Worm (Caenorhabditis elegans): Measurements from ENCODE around the gene T19D7.6.

The T19D7.6 gene

DNA sequence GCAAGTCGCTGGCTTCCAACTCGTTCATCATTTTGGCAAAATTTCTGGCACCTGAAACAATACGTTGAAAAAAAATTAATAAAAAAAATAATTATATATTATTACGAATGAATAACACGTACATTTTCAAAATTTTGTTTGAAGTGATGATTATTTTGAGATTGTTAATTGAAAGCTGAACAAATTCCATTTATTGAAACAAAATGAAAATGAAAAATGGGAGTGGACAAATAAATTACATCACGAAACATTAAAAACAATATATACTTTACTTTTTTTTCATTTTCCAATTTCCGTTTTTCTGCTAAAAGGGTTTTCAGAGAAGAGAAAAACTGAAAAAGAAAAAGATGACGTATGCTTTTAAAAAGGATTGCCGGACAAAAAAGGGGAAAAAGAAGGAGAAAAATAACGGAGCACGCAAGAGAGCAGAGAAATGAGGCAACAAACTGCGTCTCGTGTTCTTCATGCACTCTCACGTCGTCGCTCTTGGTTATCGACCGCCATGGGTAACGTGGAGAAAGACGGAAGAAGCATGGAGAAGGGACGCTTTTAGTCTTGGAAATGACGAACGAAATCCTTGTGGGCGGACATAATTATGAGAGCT, 8.8 kb downstream of the T19D7.6 start, which contains the start of gene rund-1:
rund-1 (minus strand) TSS at position 51 of the 604 bp plus-strand sequence.
- no peak for TF ChIP-seq flt-1 (GFP tag; IDR thresholded peaks at IDR 0.05)
- TF ChIP-seq tab-1 (GFP tag; IDR thresholded peaks at IDR 0.05): no peak
- TF ChIP-seq ref-1 (GFP tag; conservative IDR thresholded peaks at IDR 0.05): no peak
- no peak for TF ChIP-seq med-1 (GFP tag; optimal IDR thresholded peaks at IDR 0.05; ENCODE audit: insufficient read depth)
- no peak for TF ChIP-seq T22C8.4 (GFP tag; IDR thresholded peaks at IDR 0.05)
- no peak for TF ChIP-seq cog-1 (tag; optimal IDR thresholded peaks at IDR 0.05)
- no peak for TF ChIP-seq ztf-23 (GFP tag; IDR thresholded peaks at IDR 0.05)
- TF ChIP-seq klf-2 (GFP tag; conservative IDR thresholded peaks at IDR 0.05): no peak
- TF ChIP-seq ztf-29 (GFP tag; IDR thresholded peaks at IDR 0.05): no peak

ce11 chrX:655884-656283, 14.7 kb downstream of the T19D7.6 start, which contains the start of gene lpr-7:
Gene lpr-7, plus strand, starts transcription at chrX:656184.
- no peak for TF ChIP-seq med-1 (GFP tag; optimal IDR thresholded peaks at IDR 0.05; ENCODE audit: insufficient read depth)
- TF ChIP-seq T22C8.4 (GFP tag; IDR thresholded peaks at IDR 0.05): no peak
- no peak for TF ChIP-seq ref-1 (GFP tag; conservative IDR thresholded peaks at IDR 0.05)
- no peak for TF ChIP-seq tab-1 (GFP tag; IDR thresholded peaks at IDR 0.05)
- no peak for TF ChIP-seq klf-2 (GFP tag; conservative IDR thresholded peaks at IDR 0.05)
- TF ChIP-seq flt-1 (GFP tag; IDR thresholded peaks at IDR 0.05): no peak
- TF ChIP-seq ztf-29 (GFP tag; IDR thresholded peaks at IDR 0.05): no peak
- no peak for TF ChIP-seq ztf-23 (GFP tag; IDR thresholded peaks at IDR 0.05)
- TF ChIP-seq cog-1 (tag; optimal IDR thresholded peaks at IDR 0.05): no peak

DNA sequence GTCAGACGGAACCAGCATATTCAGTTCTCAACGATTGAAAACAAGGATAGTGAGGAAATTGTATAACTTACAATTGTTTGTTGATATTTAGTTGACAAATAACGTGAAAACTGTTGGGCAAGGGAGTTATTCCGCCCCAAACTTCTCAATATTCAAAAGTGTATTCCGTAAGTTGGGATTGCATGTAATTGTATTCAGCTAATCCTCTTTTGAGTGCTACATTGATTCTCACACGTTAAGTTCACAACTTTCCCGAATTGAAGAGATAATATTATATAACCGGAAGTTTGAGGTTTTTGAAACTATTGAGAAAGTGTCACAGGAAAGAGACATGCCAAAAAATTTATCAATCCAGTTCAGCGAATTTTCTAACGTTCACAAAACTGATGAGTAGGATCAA, 15.8 kb downstream of the T19D7.6 start, which contains the start of gene ifc-2:
ifc-2 (minus strand) TSS at position 101 of the 400 bp plus-strand sequence.
- TF ChIP-seq ref-1 (GFP tag; conservative IDR thresholded peaks at IDR 0.05): no peak
- TF ChIP-seq tab-1 (GFP tag; IDR thresholded peaks at IDR 0.05): no peak
- no peak for TF ChIP-seq ztf-29 (GFP tag; IDR thresholded peaks at IDR 0.05)
- TF ChIP-seq flt-1 (GFP tag; IDR thresholded peaks at IDR 0.05): no peak

- TF ChIP-seq flt-1 (GFP tag; IDR thresholded peaks at IDR 0.05) (no peak), tab-1 (GFP tag; IDR thresholded peaks at IDR 0.05) (no peak), ztf-29 (GFP tag; IDR thresholded peaks at IDR 0.05) (no peak), T22C8.4 (GFP tag; IDR thresholded peaks at IDR 0.05) (no peak), ref-1 (GFP tag; conservative IDR thresholded peaks at IDR 0.05) (no peak), ztf-23 (GFP tag; IDR thresholded peaks at IDR 0.05) (no peak), klf-2 (GFP tag; conservative IDR thresholded peaks at IDR 0.05) (no peak), cog-1 (tag; optimal IDR thresholded peaks at IDR 0.05) (no peak), med-1 (GFP tag; optimal IDR thresholded peaks at IDR 0.05; ENCODE audit: insufficient read depth) (no peak)
Measured at ce11 chrX:651616-652015, 19.0 kb downstream of the T19D7.6 start.

DNA sequence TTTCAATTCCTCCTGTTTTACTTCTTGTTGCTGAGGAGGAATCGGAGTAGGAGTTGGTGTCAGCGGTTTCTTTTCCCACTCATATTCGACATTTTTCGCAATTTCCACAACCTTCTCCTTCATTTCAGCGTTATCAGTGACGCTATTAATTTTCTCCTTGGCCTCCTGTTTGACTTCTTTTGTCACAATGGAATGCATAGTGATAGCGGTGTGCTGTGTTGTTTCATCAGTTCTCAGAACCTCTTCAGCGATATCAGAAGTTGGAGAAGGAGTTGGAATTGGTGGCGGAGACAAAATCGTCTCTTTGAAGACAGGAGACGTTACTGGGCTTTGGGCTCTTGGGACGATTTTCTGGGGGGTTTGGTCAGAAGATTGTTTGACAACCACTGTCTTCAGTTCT, 24.1 kb downstream of the T19D7.6 start:
- TF ChIP-seq T22C8.4 (GFP tag; IDR thresholded peaks at IDR 0.05): no peak
- no peak for TF ChIP-seq ztf-29 (GFP tag; IDR thresholded peaks at IDR 0.05)
- no peak for TF ChIP-seq med-1 (GFP tag; optimal IDR thresholded peaks at IDR 0.05; ENCODE audit: insufficient read depth)
- TF ChIP-seq flt-1 (GFP tag; IDR thresholded peaks at IDR 0.05): no peak
- no peak for TF ChIP-seq klf-2 (GFP tag; conservative IDR thresholded peaks at IDR 0.05)
- no peak for TF ChIP-seq cog-1 (tag; optimal IDR thresholded peaks at IDR 0.05)
- TF ChIP-seq tab-1 (GFP tag; IDR thresholded peaks at IDR 0.05): no peak
- no peak for TF ChIP-seq ref-1 (GFP tag; conservative IDR thresholded peaks at IDR 0.05)
- TF ChIP-seq ztf-23 (GFP tag; IDR thresholded peaks at IDR 0.05): no peak

DNA sequence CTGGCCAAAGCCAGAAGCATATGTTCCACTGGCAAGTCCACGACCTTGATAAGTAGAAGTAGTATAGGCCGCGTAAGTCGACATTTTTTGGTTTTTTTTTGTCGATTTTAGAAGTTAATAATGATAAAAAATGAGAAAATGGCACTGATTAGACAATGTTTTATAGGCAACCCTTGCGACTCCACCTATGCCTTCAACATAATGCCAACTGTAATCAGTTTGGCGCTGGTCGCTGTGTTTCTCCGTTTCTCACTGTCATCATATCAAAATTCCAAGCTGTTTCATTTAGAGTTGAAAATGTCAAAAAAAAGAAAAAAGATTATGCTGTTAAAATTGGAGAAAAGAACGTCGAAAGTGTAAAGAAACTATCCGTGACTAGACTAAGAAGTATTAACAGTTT, 25.0 kb downstream of the T19D7.6 start:
- TF ChIP-seq med-1 (GFP tag; optimal IDR thresholded peaks at IDR 0.05; ENCODE audit: insufficient read depth) (no peak), ztf-23 (GFP tag; IDR thresholded peaks at IDR 0.05) (no peak), flt-1 (GFP tag; IDR thresholded peaks at IDR 0.05) (no peak), klf-2 (GFP tag; conservative IDR thresholded peaks at IDR 0.05) (no peak), T22C8.4 (GFP tag; IDR thresholded peaks at IDR 0.05) (no peak), cog-1 (tag; optimal IDR thresholded peaks at IDR 0.05) (no peak), ref-1 (GFP tag; conservative IDR thresholded peaks at IDR 0.05) (no peak), ztf-29 (GFP tag; IDR thresholded peaks at IDR 0.05) (no peak), tab-1 (GFP tag; IDR thresholded peaks at IDR 0.05) (no peak)

- TF ChIP-seq ref-1 (GFP tag; conservative IDR thresholded peaks at IDR 0.05) (no peak), ztf-29 (GFP tag; IDR thresholded peaks at IDR 0.05) (no peak), med-1 (GFP tag; optimal IDR thresholded peaks at IDR 0.05; ENCODE audit: insufficient read depth) (no peak), flt-1 (GFP tag; IDR thresholded peaks at IDR 0.05) (no peak), cog-1 (tag; optimal IDR thresholded peaks at IDR 0.05) (no peak), tab-1 (GFP tag; IDR thresholded peaks at IDR 0.05) (no peak), T22C8.4 (GFP tag; IDR thresholded peaks at IDR 0.05) (no peak), ztf-23 (GFP tag; IDR thresholded peaks at IDR 0.05) (no peak), klf-2 (GFP tag; conservative IDR thresholded peaks at IDR 0.05) (no peak)
Measured at ce11 chrX:642817-643216, 27.8 kb downstream of the T19D7.6 start.

DNA sequence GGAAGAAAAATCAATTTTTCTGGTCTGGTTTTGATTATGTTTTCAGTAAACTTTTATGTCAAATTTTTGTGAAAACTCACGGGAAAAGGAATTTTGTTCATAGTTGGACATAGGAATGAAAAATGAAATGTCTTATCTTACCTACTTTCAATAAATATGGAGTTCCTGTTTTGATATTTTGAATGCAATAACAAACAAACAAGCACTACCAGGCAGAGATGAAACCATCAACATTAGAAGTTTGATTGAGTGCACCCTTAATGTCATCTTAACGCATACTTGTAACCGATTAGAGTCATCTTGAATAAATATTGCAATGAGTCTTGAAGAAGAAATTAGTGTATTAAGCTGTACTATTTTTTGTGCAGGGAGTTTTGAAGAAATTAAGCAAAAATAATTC, 29.2 kb downstream of the T19D7.6 start, which contains the start of gene M6.11:
M6.11 (minus strand) TSS at position 101 of the 400 bp plus-strand sequence.
- no peak for TF ChIP-seq flt-1 (GFP tag; IDR thresholded peaks at IDR 0.05)
- TF ChIP-seq T22C8.4 (GFP tag; IDR thresholded peaks at IDR 0.05): no peak
- TF ChIP-seq ref-1 (GFP tag; conservative IDR thresholded peaks at IDR 0.05): no peak
- no peak for TF ChIP-seq ztf-29 (GFP tag; IDR thresholded peaks at IDR 0.05)
- no peak for TF ChIP-seq tab-1 (GFP tag; IDR thresholded peaks at IDR 0.05)
- TF ChIP-seq med-1 (GFP tag; optimal IDR thresholded peaks at IDR 0.05; ENCODE audit: insufficient read depth): no peak

DNA sequence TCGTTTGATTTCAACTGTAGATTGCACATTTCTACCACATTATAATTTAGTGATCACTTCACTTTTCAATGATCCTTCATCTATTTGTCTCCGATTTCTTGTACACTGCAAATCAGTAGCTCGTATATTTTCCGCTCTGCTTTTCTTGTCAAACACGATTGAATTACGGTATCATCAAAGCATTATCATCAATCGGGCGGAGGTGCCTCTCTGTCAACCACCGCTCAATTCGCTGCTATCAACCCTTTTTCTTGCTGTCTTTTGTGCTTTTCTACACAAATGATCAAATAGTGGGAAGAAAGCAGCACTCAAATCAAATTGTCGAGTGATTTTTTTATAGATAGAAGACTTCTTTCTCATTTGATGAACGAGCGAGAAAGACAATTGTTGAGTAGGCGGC, 33.0 kb downstream of the T19D7.6 start:
- TF ChIP-seq ztf-29 (GFP tag; IDR thresholded peaks at IDR 0.05): no peak
- TF ChIP-seq T22C8.4 (GFP tag; IDR thresholded peaks at IDR 0.05): no peak
- no peak for TF ChIP-seq cog-1 (tag; optimal IDR thresholded peaks at IDR 0.05)
- no peak for TF ChIP-seq tab-1 (GFP tag; IDR thresholded peaks at IDR 0.05)
- TF ChIP-seq ref-1 (GFP tag; conservative IDR thresholded peaks at IDR 0.05): no peak
- no peak for TF ChIP-seq ztf-23 (GFP tag; IDR thresholded peaks at IDR 0.05)
- no peak for TF ChIP-seq flt-1 (GFP tag; IDR thresholded peaks at IDR 0.05)
- no peak for TF ChIP-seq klf-2 (GFP tag; conservative IDR thresholded peaks at IDR 0.05)
- TF ChIP-seq med-1 (GFP tag; optimal IDR thresholded peaks at IDR 0.05; ENCODE audit: insufficient read depth): no peak

Measured in whole organism, midembryonic.